Worm (Caenorhabditis elegans) whole organism, mixed stage, embryonic: ENCODE data around the gene mars-1.
A peak's percentile ranks its signal among the peaks of the same experiment; 100 is the strongest.

Experiments
- M03D4.4 ChIP-seq: sonication (generic microtip); optimal IDR thresholded peaks from 2 replicates; lab custom pipeline; 2017; ENCODE audit warnings: mild to moderate bottlenecking, missing genetic modification characterization, missing compliant biosample characterization
- bed-3 ChIP-seq: fragments of 200-800 bp; sonication (Bioruptor generic); optimal IDR thresholded peaks from 3 replicates; lab custom pipeline; 2018; ENCODE audit warnings: mild to moderate bottlenecking, missing genetic modification characterization, moderate library complexity, missing compliant biosample characterization
- blmp-1 ChIP-seq: fragments of 150-350 bp; optimal IDR thresholded peaks from 2 replicates; lab custom pipeline; 2014; ENCODE audit warnings: missing biosample characterization, missing genetic modification characterization
- ceh-43 ChIP-seq: fragments of 200-800 bp; sonication (Bioruptor generic); optimal IDR thresholded peaks from 2 replicates; lab custom pipeline; 2018; ENCODE audit warnings: mild to moderate bottlenecking, missing genetic modification characterization, moderate library complexity, missing compliant biosample characterization
- ceh-83 ChIP-seq: fragments of 200-800 bp; sonication (Bioruptor generic); optimal IDR thresholded peaks from 2 replicates; lab custom pipeline; 2018; ENCODE audit warnings: mild to moderate bottlenecking, missing genetic modification characterization, missing compliant biosample characterization
- ces-1 ChIP-seq: fragments of 150-350 bp; optimal IDR thresholded peaks from 2 replicates; lab custom pipeline; 2014; ENCODE audit warnings: missing biosample characterization, missing genetic modification reagents, missing genetic modification characterization
- cnd-1 ChIP-seq: fragments of 200-800 bp; sonication (Bioruptor generic); optimal IDR thresholded peaks from 2 replicates; lab custom pipeline; 2018; ENCODE audit warnings: mild to moderate bottlenecking, missing genetic modification characterization, missing compliant biosample characterization
- drap-1 ChIP-seq: fragments of 200-800 bp; sonication (Bioruptor generic); optimal IDR thresholded peaks from 3 replicates; lab custom pipeline; 2018; ENCODE audit warnings: mild to moderate bottlenecking, missing genetic modification characterization, missing compliant biosample characterization
- elt-3 ChIP-seq: fragments of 150-350 bp; optimal IDR thresholded peaks from 2 replicates; lab custom pipeline; 2014; ENCODE audit warnings: missing biosample characterization, missing genetic modification characterization
- flh-1 ChIP-seq: fragments of 200-800 bp; sonication (Bioruptor generic); optimal IDR thresholded peaks from 2 replicates; lab custom pipeline; 2018; ENCODE audit warnings: mild to moderate bottlenecking, missing genetic modification characterization, moderate library complexity, missing compliant biosample characterization
- hlh-1 ChIP-seq: fragments of 150-350 bp; optimal IDR thresholded peaks from 2 replicates; lab custom pipeline; 2014; ENCODE audit warnings: missing biosample characterization, missing genetic modification reagents, missing genetic modification characterization
- lin-13 ChIP-seq: fragments of 150-350 bp; optimal IDR thresholded peaks from 2 replicates; lab custom pipeline; 2014; ENCODE audit warnings: missing biosample characterization, missing genetic modification characterization
- lin-32 ChIP-seq: fragments of 200-800 bp; sonication (Bioruptor generic); optimal IDR thresholded peaks from 2 replicates; lab custom pipeline; 2018; ENCODE audit warnings: mild to moderate bottlenecking, missing genetic modification characterization, missing compliant biosample characterization
- lsy-2 ChIP-seq: fragments of 150-350 bp; optimal IDR thresholded peaks from 2 replicates; lab custom pipeline; 2014; ENCODE audit warnings: missing biosample characterization, missing genetic modification characterization
- mab-5 ChIP-seq: fragments of 150-350 bp; optimal IDR thresholded peaks from 2 replicates; lab custom pipeline; 2014; ENCODE audit warnings: missing biosample characterization, missing genetic modification characterization
- mls-2 ChIP-seq: sonication (generic microtip); optimal IDR thresholded peaks from 2 replicates; lab custom pipeline; 2016; ENCODE audit warnings: mild to moderate bottlenecking, missing genetic modification characterization, moderate library complexity, missing compliant biosample characterization
- nhr-237 ChIP-seq: fragments of 150-350 bp; optimal IDR thresholded peaks from 2 replicates; lab custom pipeline; 2014; ENCODE audit warnings: missing biosample characterization, missing genetic modification characterization
- nhr-28 ChIP-seq: fragments of 150-350 bp; optimal IDR thresholded peaks from 2 replicates; lab custom pipeline; 2014; ENCODE audit warnings: missing biosample characterization, missing genetic modification characterization
- sem-2 ChIP-seq: fragments of 200-800 bp; sonication (Bioruptor generic); optimal IDR thresholded peaks from 2 replicates; lab custom pipeline; 2018; ENCODE audit warnings: mild to moderate bottlenecking, missing genetic modification characterization, missing compliant biosample characterization
- snpc-4 ChIP-seq: fragments of 150-350 bp; optimal IDR thresholded peaks from 2 replicates; lab custom pipeline; 2014; ENCODE audit warnings: missing biosample characterization, missing genetic modification characterization
- sptf-1 ChIP-seq: sonication (generic microtip); optimal IDR thresholded peaks from 2 replicates; lab custom pipeline; 2017; ENCODE audit warnings: mild to moderate bottlenecking, missing genetic modification characterization, moderate library complexity, missing compliant biosample characterization
- tbx-8 ChIP-seq: fragments of 200-800 bp; sonication (Bioruptor generic); optimal IDR thresholded peaks from 2 replicates; lab custom pipeline; 2018; ENCODE audit warnings: mild to moderate bottlenecking, missing genetic modification characterization, moderate library complexity, missing compliant biosample characterization
- unc-120 ChIP-seq: sonication (generic microtip); optimal IDR thresholded peaks from 2 replicates; lab custom pipeline; 2017; ENCODE audit warnings: missing genetic modification characterization, missing compliant biosample characterization; ENCODE audit not compliant: poor library complexity, severe bottlenecking
- unc-62 ChIP-seq: fragments of 150-350 bp; optimal IDR thresholded peaks from 2 replicates; lab custom pipeline; 2014; ENCODE audit warnings: missing biosample characterization, missing genetic modification reagents, missing genetic modification characterization
- zip-8 ChIP-seq: fragments of 150-350 bp; optimal IDR thresholded peaks from 2 replicates; lab custom pipeline; 2014; ENCODE audit warnings: missing biosample characterization, missing genetic modification characterization
- ztf-11 ChIP-seq: fragments of 150-350 bp; optimal IDR thresholded peaks from 2 replicates; lab custom pipeline; 2014; ENCODE audit warnings: missing biosample characterization, missing genetic modification characterization

mars-1 gene

DNA sequence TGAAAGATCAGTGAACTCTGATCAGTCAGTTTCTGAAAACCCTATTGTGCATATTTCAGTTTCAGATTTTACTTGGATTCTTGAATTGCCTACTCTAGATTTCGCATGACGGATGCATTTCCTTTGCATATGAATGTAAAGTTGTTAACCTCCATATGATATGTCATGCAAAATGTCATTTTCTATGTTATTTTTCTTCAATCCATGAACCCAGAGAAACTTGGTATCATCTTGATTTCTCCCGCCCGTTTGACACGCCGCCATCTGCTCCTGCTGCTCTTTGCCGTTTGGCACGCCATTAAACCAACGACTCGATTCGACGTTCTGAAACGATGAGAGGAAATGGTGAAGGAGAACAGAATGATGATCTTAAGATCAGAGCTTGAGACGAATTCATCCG is 15.1 kb upstream of the mars-1 start:
- TF ChIP-seq lin-13 = no peak
- no peak for TF ChIP-seq lin-32 (GFP tag; lab: Kevin White, UChicago)
- no peak for TF ChIP-seq unc-62 (GFP tag; lab: Kevin White, UChicago)
- TF ChIP-seq mab-5 (tag; lab: Kevin White, UChicago) = no peak
- no peak for TF ChIP-seq nhr-237
- TF ChIP-seq lsy-2 (tag; lab: Kevin White, UChicago) = no peak
- TF ChIP-seq ceh-83 (GFP tag; lab: Kevin White, UChicago) = no peak
- TF ChIP-seq, all 35 proteins: peak for 0

DNA sequence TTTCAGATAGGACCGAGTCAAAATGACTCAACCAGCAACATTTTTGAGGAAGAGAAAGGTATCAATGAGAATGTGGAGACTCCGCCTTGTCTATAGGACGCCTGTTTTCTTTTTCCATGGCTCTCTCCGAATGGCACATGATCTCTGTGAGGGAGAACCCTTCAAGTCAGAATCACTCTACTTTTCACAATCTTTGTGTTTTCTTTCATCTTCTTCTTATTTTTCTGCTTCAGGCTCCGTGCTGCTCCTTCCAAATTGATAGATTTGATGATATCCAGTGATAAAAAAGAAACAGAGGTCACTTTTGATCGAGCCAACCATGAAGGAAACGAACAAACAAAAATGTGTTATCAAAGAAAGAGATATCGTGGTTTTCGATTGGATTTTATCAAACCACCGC is 13.7 kb upstream of the mars-1 start, which contains the start of gene ZK809.8:
Gene ZK809.8 (minus strand): TSS at position 34 of the 400 bp plus-strand sequence.
- TF ChIP-seq sem-2 (GFP tag; lab: Kevin White, UChicago) = no peak
- TF ChIP-seq lin-32 (GFP tag; lab: Kevin White, UChicago) = no peak
- TF ChIP-seq hlh-1 (tag; lab: Kevin White, UChicago) = peak; percentile 15

DNA sequence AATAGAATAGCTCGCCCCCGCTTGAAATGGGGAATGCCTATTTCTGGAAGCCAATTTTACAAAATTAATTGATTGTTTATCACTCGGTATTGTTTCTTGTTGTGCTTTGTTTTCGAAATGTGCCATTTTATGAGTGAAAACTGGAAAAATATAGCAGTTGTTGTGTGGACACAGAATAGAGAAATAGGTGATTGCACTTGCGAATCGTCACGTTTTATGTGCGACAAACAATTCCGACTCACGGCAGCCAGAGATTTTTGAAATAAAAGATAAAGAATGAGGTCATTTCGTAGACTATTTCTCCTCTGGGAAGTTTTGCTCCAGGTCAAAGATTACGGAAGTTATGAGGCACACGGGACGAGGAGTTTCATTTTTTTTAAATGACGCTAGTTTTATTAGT is 11.6 kb upstream of the mars-1 start:
- no peak for TF ChIP-seq M03D4.4
- peak; percentile 17 for TF ChIP-seq hlh-1 (tag; lab: Kevin White, UChicago)
- no peak for TF ChIP-seq bed-3
- TF ChIP-seq snpc-4 (tag; lab: Kevin White, UChicago) = no peak
- TF ChIP-seq, all 35 proteins: peak for 1

DNA sequence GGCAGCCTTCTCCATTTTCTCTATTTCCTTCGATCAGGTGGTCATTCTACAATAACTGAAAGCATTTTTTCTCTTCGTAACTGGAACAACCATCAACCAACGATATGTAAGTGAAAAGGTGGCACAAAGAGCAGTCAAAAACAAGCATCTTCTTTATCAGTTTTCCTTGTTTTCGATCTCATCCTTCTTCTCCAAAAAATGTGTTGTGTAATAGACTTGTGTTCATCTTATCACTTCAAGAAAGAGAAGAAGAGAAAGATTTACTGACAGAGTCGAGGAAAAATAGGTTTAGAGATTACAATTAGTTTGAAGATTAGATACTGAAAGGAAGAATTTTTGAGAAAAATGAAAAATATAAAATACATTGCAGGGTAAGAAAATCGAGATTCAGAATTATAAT is 10.1 kb upstream of the mars-1 start:
- TF ChIP-seq tbx-8 (GFP tag; lab: Kevin White, UChicago) (no peak), lin-32 (GFP tag; lab: Kevin White, UChicago) (no peak), unc-120 (tag; lab: Kevin White, UChicago) (no peak), snpc-4 (tag; lab: Kevin White, UChicago) (no peak), flh-1 (GFP tag; lab: Kevin White, UChicago) (no peak), nhr-28 (tag; lab: Kevin White, UChicago) (no peak), unc-62 (GFP tag; lab: Kevin White, UChicago) (no peak), sem-2 (GFP tag; lab: Kevin White, UChicago) (no peak), ces-1 (no peak), mls-2 (no peak), nhr-237 (no peak)

DNA sequence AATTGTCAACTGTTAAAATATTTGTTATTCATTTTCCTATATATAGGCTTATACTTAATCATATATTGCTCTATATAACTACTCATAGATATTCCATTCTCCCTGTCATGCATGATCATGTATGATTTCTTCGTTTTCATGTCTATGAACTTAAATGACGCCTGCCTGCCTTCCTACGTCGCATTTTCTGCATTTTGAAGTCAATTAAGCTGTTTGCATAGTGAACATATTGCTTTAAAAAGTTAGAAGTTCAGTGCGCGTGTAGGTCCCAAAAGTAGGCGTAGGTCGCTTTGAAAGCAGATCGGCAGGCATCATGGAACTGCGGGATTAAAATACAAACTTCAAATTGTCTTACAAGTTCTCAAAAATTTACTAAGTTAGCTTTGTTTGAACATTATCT is 9.4 kb upstream of the mars-1 start:
- TF ChIP-seq mls-2 (no peak), M03D4.4 (no peak), lsy-2 (tag; lab: Kevin White, UChicago) (no peak), sptf-1 (tag; lab: Kevin White, UChicago) (no peak), ztf-11 (no peak), mab-5 (tag; lab: Kevin White, UChicago) (no peak), flh-1 (GFP tag; lab: Kevin White, UChicago) (no peak), bed-3 (no peak), zip-8 (tag; lab: Kevin White, UChicago) (no peak), unc-62 (GFP tag; lab: Kevin White, UChicago) (no peak), cnd-1 (tag; lab: Kevin White, UChicago) (no peak)

DNA sequence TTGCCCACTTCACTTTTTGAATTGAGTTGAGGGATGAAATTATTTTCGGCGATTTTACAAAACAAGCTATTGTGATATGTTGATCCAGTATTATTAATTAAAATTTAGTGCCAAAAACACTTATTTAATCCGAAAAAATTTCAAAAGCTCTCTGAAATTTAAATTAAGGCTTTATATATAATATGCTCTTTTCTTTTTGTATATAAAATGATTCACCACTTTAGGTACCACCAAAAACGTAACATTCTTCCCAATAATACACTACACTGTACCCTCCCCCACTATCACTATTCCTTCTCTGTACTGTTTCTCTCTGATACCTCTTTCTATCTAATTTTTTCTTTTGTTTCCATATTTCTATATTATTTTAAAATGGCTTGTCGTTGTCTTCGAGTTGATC is 8.5 kb upstream of the mars-1 start, which contains the start of gene prx-2:
Gene prx-2 (plus strand): TSS at position 301 of the 400 bp plus-strand sequence.
- TF ChIP-seq ces-1 = no peak
- TF ChIP-seq drap-1 (GFP tag; lab: Kevin White, UChicago) = no peak
- TF ChIP-seq unc-62 (GFP tag; lab: Kevin White, UChicago) = no peak
- no peak for TF ChIP-seq nhr-28 (tag; lab: Kevin White, UChicago)
- no peak for TF ChIP-seq nhr-237
- no peak for TF ChIP-seq lsy-2 (tag; lab: Kevin White, UChicago)
- no peak for TF ChIP-seq elt-3 (tag; lab: Kevin White, UChicago)
- TF ChIP-seq ceh-83 (GFP tag; lab: Kevin White, UChicago) = no peak
- no peak for TF ChIP-seq zip-8 (tag; lab: Kevin White, UChicago)
- no peak for TF ChIP-seq M03D4.4
- no peak for TF ChIP-seq blmp-1
- TF ChIP-seq tbx-8 (GFP tag; lab: Kevin White, UChicago) = no peak
- no peak for TF ChIP-seq lin-32 (GFP tag; lab: Kevin White, UChicago)
- TF ChIP-seq bed-3 = no peak
- TF ChIP-seq snpc-4 (tag; lab: Kevin White, UChicago) = no peak
- no peak for TF ChIP-seq ceh-43
- TF ChIP-seq mls-2 = no peak
- TF ChIP-seq flh-1 (GFP tag; lab: Kevin White, UChicago) = no peak
- no peak for TF ChIP-seq mab-5 (tag; lab: Kevin White, UChicago)
- TF ChIP-seq sem-2 (GFP tag; lab: Kevin White, UChicago) = no peak
